Fruit fly (Drosophila melanogaster) whole organism, embryonic: ENCODE data around the gene Sodh2.

ENCODE experiments used
- Atf6 ChIP-seq: fragments of 200-800 bp; sonication (Bioruptor generic); IDR thresholded peaks from 2 replicates; pipeline ENCODE4 v1.3.6; 2022; ENCODE audit warnings: missing biosample characterization, missing genetic modification characterization
- CG10147 ChIP-seq: fragments of 200-800 bp; sonication (Bioruptor generic); optimal IDR thresholded peaks from 2 replicates; lab custom pipeline; 2019; ENCODE audit warnings: missing biosample characterization, mild to moderate bottlenecking, missing genetic modification characterization, moderate library complexity
- CG10209 ChIP-seq: fragments of 200-800 bp; sonication (Bioruptor generic); optimal IDR thresholded peaks from 3 replicates; lab custom pipeline; 2017; ENCODE audit warnings: missing biosample characterization, mild to moderate bottlenecking, missing genetic modification characterization, missing genetic modification reagents
- CG10431 ChIP-seq: fragments of 200-800 bp; sonication (Bioruptor generic); optimal IDR thresholded peaks from 3 replicates; lab custom pipeline; 2018; ENCODE audit warnings: missing biosample characterization, mild to moderate bottlenecking, missing genetic modification characterization
- CG12071 ChIP-seq: fragments of 200-800 bp; sonication (Bioruptor generic); optimal IDR thresholded peaks from 3 replicates; lab custom pipeline; 2018; ENCODE audit warnings: missing biosample characterization, mild to moderate bottlenecking, missing genetic modification characterization
- CG12104 ChIP-seq: fragments of 200-800 bp; sonication (Bioruptor generic); optimal IDR thresholded peaks from 3 replicates; lab custom pipeline; 2016; ENCODE audit warnings: missing biosample characterization, missing genetic modification characterization
- CG12155 ChIP-seq: fragments of 200-800 bp; sonication (Bioruptor generic); optimal IDR thresholded peaks from 3 replicates; lab custom pipeline; 2016; ENCODE audit warnings: missing biosample characterization, missing genetic modification characterization
- CG13424 ChIP-seq: fragments of 200-800 bp; sonication (Bioruptor generic); optimal IDR thresholded peaks from 2 replicates; lab custom pipeline; 2019; ENCODE audit warnings: missing biosample characterization, mild to moderate bottlenecking, missing genetic modification characterization, moderate library complexity
- CG17328 ChIP-seq: fragments of 200-800 bp; sonication (Bioruptor generic); IDR thresholded peaks from 2 replicates; pipeline ENCODE4 v1.3.6; 2022; ENCODE audit warnings: missing biosample characterization, missing genetic modification characterization
- CG32532 ChIP-seq: fragments of 200-800 bp; sonication (Bioruptor generic); IDR thresholded peaks from 2 replicates; pipeline ENCODE4 v1.3.6; 2022; ENCODE audit warnings: missing biosample characterization, missing genetic modification characterization
- CG3407 ChIP-seq: fragments of 200-800 bp; sonication (Bioruptor generic); optimal IDR thresholded peaks from 2 replicates; lab custom pipeline; 2018; ENCODE audit warnings: missing biosample characterization, mild to moderate bottlenecking, missing genetic modification characterization
- CG3847 ChIP-seq: fragments of 200-800 bp; sonication (Bioruptor generic); IDR thresholded peaks from 2 replicates; pipeline ENCODE4 v1.3.6; 2022; ENCODE audit warnings: missing biosample characterization, missing genetic modification characterization
- CG6254 ChIP-seq: fragments of 200-800 bp; sonication (Bioruptor generic); optimal IDR thresholded peaks from 3 replicates; lab custom pipeline; 2017; ENCODE audit warnings: mild to moderate bottlenecking, missing biosample characterization, missing genetic modification reagents, missing genetic modification characterization
- CG7963 ChIP-seq: fragments of 200-800 bp; sonication (Bioruptor generic); IDR thresholded peaks from 3 replicates; pipeline ENCODE4 v1.3.6; 2022; ENCODE audit warnings: missing biosample characterization, missing genetic modification characterization; ENCODE audit not compliant: partially characterized antibody
- CG8765 ChIP-seq: fragments of 200-800 bp; sonication (Bioruptor generic); IDR thresholded peaks from 2 replicates; pipeline ENCODE4 v1.3.6; 2022; ENCODE audit warnings: missing biosample characterization, missing genetic modification characterization
- CG9797 ChIP-seq: fragments of 200-800 bp; sonication (Bioruptor generic); optimal IDR thresholded peaks from 3 replicates; lab custom pipeline; 2018; ENCODE audit warnings: missing biosample characterization, mild to moderate bottlenecking, missing genetic modification characterization
- CG9932 ChIP-seq: fragments of 200-800 bp; sonication (Bioruptor generic); IDR thresholded peaks from 2 replicates; pipeline ENCODE4 v1.3.6; 2022; ENCODE audit warnings: missing biosample characterization, missing genetic modification characterization
- CHES-1-like ChIP-seq: fragments of 200-800 bp; sonication (Bioruptor generic); optimal IDR thresholded peaks from 2 replicates; lab custom pipeline; 2016; ENCODE audit warnings: missing biosample characterization, missing genetic modification characterization
- CTCF ChIP-seq: fragments of 200-800 bp; sonication (Bioruptor generic); optimal IDR thresholded peaks from 2 replicates; lab custom pipeline; 2017; ENCODE audit warnings: missing biosample characterization, mild to moderate bottlenecking, missing genetic modification characterization, moderate library complexity
- Deaf1 ChIP-seq: fragments of 200-800 bp; optimal IDR thresholded peaks from 3 replicates; lab custom pipeline; 2019; ENCODE audit warnings: missing biosample characterization, mild to moderate bottlenecking, missing genetic modification characterization, moderate library complexity
- GATAe ChIP-seq: fragments of 200-800 bp; sonication (Bioruptor generic); conservative IDR thresholded peaks from 2 replicates; pipeline ENCODE4 v1.3.6; 2022; ENCODE audit warnings: missing biosample characterization, missing genetic modification characterization
- Gug ChIP-seq: fragments of 200-800 bp; sonication (Bioruptor generic); IDR thresholded peaks from 4 replicates; pipeline ENCODE4 v1.3.6; 2022; ENCODE audit warnings: missing biosample characterization, missing genetic modification characterization
- Mrtf ChIP-seq: fragments of 200-800 bp; sonication (Bioruptor generic); IDR thresholded peaks from 3 replicates; pipeline ENCODE4 v1.3.6; 2022; ENCODE audit warnings: missing biosample characterization, missing genetic modification characterization
- NC2β ChIP-seq: fragments of 200-800 bp; sonication (Bioruptor generic); optimal IDR thresholded peaks from 2 replicates; lab custom pipeline; 2016; ENCODE audit warnings: missing biosample characterization, missing genetic modification characterization
- NFAT ChIP-seq: fragments of 200-800 bp; sonication (Bioruptor generic); IDR thresholded peaks from 2 replicates; pipeline ENCODE4 v1.3.6; 2022; ENCODE audit warnings: missing biosample characterization, missing genetic modification characterization
- PHDP ChIP-seq: fragments of 200-800 bp; sonication (Bioruptor generic); optimal IDR thresholded peaks from 3 replicates; lab custom pipeline; 2018; ENCODE audit warnings: missing biosample characterization, mild to moderate bottlenecking, missing genetic modification characterization, moderate library complexity
- Side ChIP-seq: fragments of 200-800 bp; sonication (Bioruptor generic); optimal IDR thresholded peaks from 2 replicates; lab custom pipeline; 2016; ENCODE audit warnings: missing biosample characterization, missing genetic modification characterization
- TFAM ChIP-seq: fragments of 200-800 bp; sonication (Bioruptor generic); optimal IDR thresholded peaks from 2 replicates; lab custom pipeline; 2017; ENCODE audit warnings: missing biosample characterization, missing genetic modification characterization, inconsistent platforms
- ac ChIP-seq: fragments of 200-800 bp; sonication (Bioruptor generic); optimal IDR thresholded peaks from 3 replicates; lab custom pipeline; 2017; ENCODE audit warnings: missing biosample characterization, mild to moderate bottlenecking, missing genetic modification characterization
- btn ChIP-seq: fragments of 200-800 bp; sonication (Bioruptor generic); optimal IDR thresholded peaks from 2 replicates; lab custom pipeline; 2016; ENCODE audit warnings: missing biosample characterization, missing genetic modification characterization
- da ChIP-seq: fragments of 200-800 bp; sonication (Bioruptor generic); optimal IDR thresholded peaks from 2 replicates; lab custom pipeline; 2016; ENCODE audit warnings: missing biosample characterization, missing genetic modification characterization
- esg ChIP-seq: fragments of 200-800 bp; sonication (Bioruptor generic); conservative IDR thresholded peaks from 2 replicates; pipeline ENCODE4 v1.3.6; 2022; ENCODE audit warnings: missing biosample characterization, missing genetic modification characterization
- eve ChIP-seq, 2 experiments: fragments of >200 bp; optimal IDR thresholded peaks; 2 replicates each; lab custom pipeline; 2017; ENCODE audit warnings: missing biosample characterization in 2 of 2, missing genetic modification characterization in 2 of 2
- exex ChIP-seq: fragments of 200-800 bp; sonication (Bioruptor generic); optimal IDR thresholded peaks from 4 replicates; lab custom pipeline; 2018; ENCODE audit warnings: missing biosample characterization, mild to moderate bottlenecking, missing genetic modification characterization, moderate library complexity
- gfzf ChIP-seq: fragments of 200-800 bp; sonication (Bioruptor generic); optimal IDR thresholded peaks from 2 replicates; lab custom pipeline; 2016; ENCODE audit warnings: missing biosample characterization, mild to moderate bottlenecking, missing genetic modification characterization, moderate library complexity
- grn ChIP-seq: fragments of 200-800 bp; sonication (Bioruptor generic); optimal IDR thresholded peaks from 3 replicates; lab custom pipeline; 2017; ENCODE audit warnings: missing biosample characterization, missing genetic modification characterization
- gro ChIP-seq: fragments of 200-800 bp; sonication (Bioruptor generic); optimal IDR thresholded peaks from 2 replicates; lab custom pipeline; 2016; ENCODE audit warnings: missing biosample characterization, missing genetic modification characterization
- lilli ChIP-seq: fragments of 200-800 bp; sonication (Bioruptor generic); optimal IDR thresholded peaks from 3 replicates; lab custom pipeline; 2016; ENCODE audit warnings: missing biosample characterization, missing genetic modification characterization
- org-1 ChIP-seq: fragments of 200-800 bp; sonication (Bioruptor generic); optimal IDR thresholded peaks from 2 replicates; lab custom pipeline; 2017; ENCODE audit warnings: missing biosample characterization, missing genetic modification characterization
- ranshi ChIP-seq: fragments of 200-800 bp; sonication (Bioruptor generic); IDR thresholded peaks from 2 replicates; pipeline ENCODE4 v1.3.6; 2022; ENCODE audit warnings: missing biosample characterization, missing genetic modification characterization
- schlank ChIP-seq: fragments of 200-800 bp; sonication (Bioruptor generic); optimal IDR thresholded peaks from 2 replicates; lab custom pipeline; 2018; ENCODE audit warnings: missing biosample characterization, mild to moderate bottlenecking, missing genetic modification characterization
- sd ChIP-seq: fragments of 200-800 bp; sonication (Bioruptor generic); optimal IDR thresholded peaks from 3 replicates; lab custom pipeline; 2018; ENCODE audit warnings: missing biosample characterization, mild to moderate bottlenecking, missing genetic modification characterization, moderate library complexity
- shn ChIP-seq: fragments of 200-800 bp; sonication (Bioruptor generic); optimal IDR thresholded peaks from 3 replicates; lab custom pipeline; 2016; ENCODE audit warnings: missing biosample characterization, missing genetic modification characterization
- sima ChIP-seq: fragments of 200-800 bp; sonication (Bioruptor generic); optimal IDR thresholded peaks from 2 replicates; lab custom pipeline; 2016; ENCODE audit warnings: missing biosample characterization, missing genetic modification characterization
- slbo ChIP-seq: fragments of 200-800 bp; sonication (Bioruptor generic); IDR thresholded peaks from 2 replicates; pipeline ENCODE4 v1.3.6; 2022; ENCODE audit warnings: missing biosample characterization, missing genetic modification characterization
- sug ChIP-seq: fragments of 200-800 bp; optimal IDR thresholded peaks from 2 replicates; lab custom pipeline; 2019; ENCODE audit warnings: missing biosample characterization, mild to moderate bottlenecking, missing genetic modification characterization, moderate library complexity
- tll ChIP-seq, 2 experiments: fragments of 200-800 bp in 1 of 2; fragments of >200 bp in 1 of 2; sonication (Bioruptor generic) in 1 of 2; optimal IDR thresholded peaks; 2 replicates each; lab custom pipeline; 2017 to 2019; ENCODE audit warnings: missing biosample characterization in 2 of 2, missing genetic modification characterization in 2 of 2, mild to moderate bottlenecking in 1 of 2, moderate library complexity in 1 of 2
- trem ChIP-seq: fragments of 200-800 bp; optimal IDR thresholded peaks from 3 replicates; lab custom pipeline; 2019; ENCODE audit warnings: missing biosample characterization, mild to moderate bottlenecking, missing genetic modification characterization, moderate library complexity
- unpg ChIP-seq: fragments of 200-800 bp; sonication (Bioruptor generic); optimal IDR thresholded peaks from 3 replicates; lab custom pipeline; 2018; ENCODE audit warnings: missing biosample characterization, mild to moderate bottlenecking, missing genetic modification characterization, moderate library complexity
- vvl ChIP-seq: fragments of 200-800 bp; sonication (Bioruptor generic); IDR thresholded peaks from 2 replicates; pipeline ENCODE4 v1.3.6; 2022; ENCODE audit warnings: missing biosample characterization, missing genetic modification characterization
- zen ChIP-seq: fragments of 200-800 bp; sonication (Bioruptor generic); optimal IDR thresholded peaks from 3 replicates; lab custom pipeline; 2018; ENCODE audit warnings: missing biosample characterization, mild to moderate bottlenecking, missing genetic modification characterization, moderate library complexity

The Sodh2 gene

DNA sequence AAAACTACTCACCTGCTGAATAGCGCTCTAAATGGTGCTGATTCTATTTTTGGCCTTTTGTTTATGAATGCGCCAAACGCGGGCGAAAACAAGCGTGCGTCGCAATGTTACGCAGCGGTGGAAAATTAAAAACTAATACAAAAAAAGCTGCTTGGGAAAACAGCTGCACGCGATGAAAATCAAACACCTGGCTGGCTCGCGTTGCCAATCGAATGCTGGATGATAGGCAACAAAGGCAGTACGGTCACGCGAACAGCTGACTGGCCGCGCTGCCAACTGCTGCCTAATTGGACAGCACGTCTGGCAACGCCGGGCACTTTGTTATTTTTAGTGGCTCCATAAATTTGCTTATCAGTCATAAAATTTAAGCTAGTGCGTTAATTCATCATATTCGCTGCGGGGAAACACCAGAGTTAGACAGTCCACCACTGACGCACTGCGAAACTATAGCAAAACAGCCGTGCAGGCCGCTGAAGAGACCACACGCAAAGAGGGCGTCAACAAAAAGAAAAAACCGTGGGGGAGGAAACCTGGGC is 7.7 kb upstream of the Sodh2 start, which contains the start of the genes SelR and Tsp86D (continued):
- TF ChIP-seq CG10147 (GFP tag; lab: Kevin White, UChicago) = peak; percentile 38
- TF ChIP-seq CG9932 (GFP tag; lab: Robert Waterston, UW) = no peak
- TF ChIP-seq vvl (GFP tag; lab: Robert Waterston, UW) = peak; percentile 33
- TF ChIP-seq CG12104 (GFP tag; lab: Kevin White, UChicago) = peak; percentile 48
- no peak for TF ChIP-seq btn (GFP tag; lab: Kevin White, UChicago)
- TF ChIP-seq CG7963 (GFP tag; lab: Robert Waterston, UW) = peak; percentile 25; the same call in 1 of the 3 replicates
- no peak for TF ChIP-seq TFAM (GFP tag; lab: Kevin White, UChicago)
- TF ChIP-seq CTCF = peak; percentile 65
- TF ChIP-seq lilli = peak; percentile 10
- peak; percentile 77 for TF ChIP-seq CG3847 (GFP tag; lab: Robert Waterston, UW)
- no peak for TF ChIP-seq esg (GFP tag; lab: Robert Waterston, UW)
- TF ChIP-seq zen (tag; lab: Kevin White, UChicago) = peak; percentile 66
- peak; percentile 25 for TF ChIP-seq CG10431 (GFP tag; lab: Kevin White, UChicago)
- peak; percentile 61 for TF ChIP-seq gro (GFP tag; lab: Kevin White, UChicago)
- TF ChIP-seq NC2β (GFP tag; lab: Kevin White, UChicago) = peak; percentile 31
- TF ChIP-seq ranshi (GFP tag; lab: Robert Waterston, UW) = no peak
- no peak; the same call in 1 of the 2 replicates for TF ChIP-seq GATAe (GFP tag; lab: Robert Waterston, UW)
- no peak for TF ChIP-seq Side (GFP tag; lab: Kevin White, UChicago)
- peak; percentile 47 for TF ChIP-seq CG12071 (GFP tag; lab: Kevin White, UChicago)
- TF ChIP-seq shn = no peak
- peak; percentile 57; the same call in 1 of the 2 replicates for TF ChIP-seq CG32532 (GFP tag; lab: Robert Waterston, UW)
- TF ChIP-seq sd (tag; lab: Kevin White, UChicago) = peak; percentile 85
- TF ChIP-seq CG10209 = no peak
- TF ChIP-seq CG13424 = no peak
- no peak for TF ChIP-seq CG8765 (GFP tag; lab: Robert Waterston, UW)
- TF ChIP-seq gfzf (GFP tag; lab: Kevin White, UChicago) = peak; percentile 66
- no peak for TF ChIP-seq slbo (GFP tag; lab: Robert Waterston, UW)
- TF ChIP-seq Gug (GFP tag; lab: Robert Waterston, UW) = no peak
- TF ChIP-seq CHES-1-like (GFP tag; lab: Kevin White, UChicago) = peak; percentile 62
- TF ChIP-seq tll (GFP tag; optimal IDR thresholded peaks at IDR 0.05; lab: Kevin White, UChicago) = peak in 1 of 2 experiments; percentile 8
- TF ChIP-seq Deaf1 (tag; lab: Kevin White, UChicago) = peak; percentile 28
- peak; percentile 99 for TF ChIP-seq trem
- TF ChIP-seq schlank (tag; lab: Kevin White, UChicago) = peak; percentile 6
- peak; percentile 95 for TF ChIP-seq CG9797 (GFP tag; lab: Kevin White, UChicago)
- TF ChIP-seq unpg = peak; percentile 40
- TF ChIP-seq org-1 (GFP tag; lab: Kevin White, UChicago) = no peak
- TF ChIP-seq CG6254 (GFP tag; lab: Kevin White, UChicago) = no peak
- 0 out of 2 replicates have a peak, but pooled peaks have one; percentile 27 for TF ChIP-seq NFAT
- TF ChIP-seq eve (GFP tag; optimal IDR thresholded peaks at IDR 0.05; lab: Kevin White, UChicago) = no peak
- TF ChIP-seq grn (GFP tag; lab: Kevin White, UChicago) = peak; percentile 43
- TF ChIP-seq exex (tag; lab: Kevin White, UChicago) = peak; percentile 72
- no peak for TF ChIP-seq CG3407 (GFP tag; lab: Kevin White, UChicago)
- no peak for TF ChIP-seq CG17328 (GFP tag; lab: Robert Waterston, UW)
- no peak for TF ChIP-seq sima (GFP tag; lab: Kevin White, UChicago)
- TF ChIP-seq ac = peak; percentile 48
- TF ChIP-seq Mrtf (GFP tag; lab: Robert Waterston, UW) = no peak
- peak; percentile 65 for TF ChIP-seq PHDP
- peak; percentile 95 for TF ChIP-seq sug (tag; lab: Kevin White, UChicago)
- TF ChIP-seq Atf6 (GFP tag; lab: Robert Waterston, UW) = peak; percentile 32; the same call in 1 of the 2 replicates
- no peak for TF ChIP-seq CG12155 (GFP tag; lab: Kevin White, UChicago)
- TF ChIP-seq da (GFP tag; lab: Kevin White, UChicago) = peak; percentile 75
